Fruit fly (Drosophila melanogaster) Kc167 (cell line): ENCODE data around the gene wap.

ENCODE experiments used
- Myc ChIP-seq: fragments of >200 bp; optimal IDR thresholded peaks from 2 replicates; lab custom pipeline; 2017; ENCODE audit warnings: missing external identifiers
- Sin3A ChIP-seq: fragments of >200 bp; optimal IDR thresholded peaks from 2 replicates; lab custom pipeline; 2018; ENCODE audit warnings: missing external identifiers
- h ChIP-seq: fragments of >200 bp; optimal IDR thresholded peaks from 3 replicates; lab custom pipeline; 2018; ENCODE audit warnings: missing external identifiers
- insv ChIP-seq: fragments of >200 bp; optimal IDR thresholded peaks from 3 replicates; lab custom pipeline; 2018; ENCODE audit warnings: missing external identifiers
- psq ChIP-seq: fragments of >200 bp; optimal IDR thresholded peaks from 2 replicates; lab custom pipeline; 2017; ENCODE audit warnings: missing external identifiers
- ttk ChIP-seq: sonication (Bioruptor generic); optimal IDR thresholded peaks from 2 replicates; lab custom pipeline; 2017; ENCODE audit warnings: missing external identifiers

Gene wap

dm6 chrX:22479207-22479820 is 24.1 kb upstream of the wap start:
- TF ChIP-seq Myc (lab: Kevin White, UChicago) (no peak), h (lab: Kevin White, UChicago) (no peak), ttk (lab: Kevin White, UChicago) (no peak), insv (lab: Kevin White, UChicago) (no peak), psq (no peak), Sin3A (lab: Kevin White, UChicago) (no peak)

- no peak for TF ChIP-seq psq
- no peak for TF ChIP-seq ttk (lab: Kevin White, UChicago)
- TF ChIP-seq Sin3A (lab: Kevin White, UChicago) = no peak
- TF ChIP-seq h (lab: Kevin White, UChicago) = no peak
- no peak for TF ChIP-seq Myc (lab: Kevin White, UChicago)
- TF ChIP-seq insv (lab: Kevin White, UChicago) = no peak
Observed at dm6 chrX:22477689-22478590, 22.7 kb upstream of the wap start.

dm6 chrX:22474881-22475280 is 19.7 kb upstream of the wap start:
- TF ChIP-seq Myc (lab: Kevin White, UChicago) (no peak), Sin3A (lab: Kevin White, UChicago) (no peak), h (lab: Kevin White, UChicago) (no peak), insv (lab: Kevin White, UChicago) (no peak), psq (no peak), ttk (lab: Kevin White, UChicago) (no peak)

dm6 chrX:22473520-22473919 is 18.3 kb upstream of the wap start, which contains the start of gene CG14618:
CG14618 (plus strand) TSS chrX:22473698.
- TF ChIP-seq psq (no peak), h (lab: Kevin White, UChicago) (no peak), insv (lab: Kevin White, UChicago) (no peak), Myc (lab: Kevin White, UChicago) (no peak), Sin3A (lab: Kevin White, UChicago) (no peak), ttk (lab: Kevin White, UChicago) (no peak)

- TF ChIP-seq ttk (lab: Kevin White, UChicago) (no peak), psq (no peak)
Observed at dm6 chrX:22471819-22472218, 16.6 kb upstream of the wap start, which contains the start of gene CG14613. CG14613 (minus strand) TSS chrX:22472021.

dm6 chrX:22461218-22461760 is 6.1 kb upstream of the wap start:
- TF ChIP-seq Sin3A (lab: Kevin White, UChicago) = no peak

- TF ChIP-seq h (lab: Kevin White, UChicago) (no peak), Myc (lab: Kevin White, UChicago) (no peak), insv (lab: Kevin White, UChicago) (no peak), Sin3A (lab: Kevin White, UChicago) (no peak), psq (no peak), ttk (lab: Kevin White, UChicago) (no peak)
Observed at dm6 chrX:22456180-22456948, 1.1 kb upstream of the wap start.

dm6 chrX:22455509-22456179 is 422 bp upstream of the wap start, which contains the start of gene Usp2:
Usp2 (plus strand) TSS chrX:22455803.
- TF ChIP-seq h (lab: Kevin White, UChicago) (no peak), Myc (lab: Kevin White, UChicago) (no peak), Sin3A (lab: Kevin White, UChicago) (no peak), ttk (lab: Kevin White, UChicago) (no peak), insv (lab: Kevin White, UChicago) (no peak), psq (no peak)

dm6 chrX:22449191-22449787 is 5.9 kb downstream of the wap start, which contains the start of the genes CG14615 and tilB:
CG14615 (minus strand) TSS chrX:22449491.
tilB (plus strand) TSS chrX:22449737.
- TF ChIP-seq Sin3A (lab: Kevin White, UChicago) (no peak), h (lab: Kevin White, UChicago) (no peak), ttk (lab: Kevin White, UChicago) (no peak), psq (no peak), insv (lab: Kevin White, UChicago) (no peak), Myc (lab: Kevin White, UChicago) (no peak)
